Comparison of ENCODE assay signal across 3 worm cellular contexts in the genomic region with DNA sequence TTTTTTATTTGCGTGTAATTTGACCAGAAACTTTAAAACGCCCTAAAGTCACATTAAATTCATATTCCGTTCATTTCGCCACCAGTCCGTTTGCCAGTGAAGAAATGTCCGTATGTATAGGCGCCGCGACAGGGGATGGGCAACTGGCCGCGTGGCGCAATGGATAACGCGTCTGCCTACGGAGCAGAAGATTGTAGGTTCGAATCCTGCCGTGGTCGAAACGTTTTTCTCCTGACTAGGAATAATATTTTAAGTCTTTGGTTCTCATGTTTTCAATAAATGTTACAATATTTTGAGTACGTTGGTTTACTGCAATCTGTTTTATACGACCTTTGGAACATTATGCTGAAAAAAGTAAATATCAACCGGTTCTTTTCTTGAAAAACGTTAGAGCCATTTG.
A peak's percentile ranks its signal among the peaks of the same experiment; 100 is the strongest.
TF ChIP-seq lines count a peak whose summit lies in the region.

No protein-coding gene starts in this region.

TF ChIP-seq in whole organism, L2 larva, 48 proteins besides CTCF, POLR2A, EP300 and RAD21 (continued from another document):
- TF ChIP-seq egl-27 (tag; optimal IDR thresholded peaks at IDR 0.05; lab: Kevin White, UChicago) = no peak
- no peak for TF ChIP-seq nhr-25 (tag; optimal IDR thresholded peaks at IDR 0.05; lab: Kevin White, UChicago)
- TF ChIP-seq nhr-23 (tag; optimal IDR thresholded peaks at IDR 0.05; lab: Kevin White, UChicago) = no peak
- TF ChIP-seq dmd-4 (tag; optimal IDR thresholded peaks at IDR 0.05; lab: Kevin White, UChicago) = no peak
- TF ChIP-seq gmeb-1 (tag; optimal IDR thresholded peaks at IDR 0.05; lab: Kevin White, UChicago) = peak; percentile 27
- no peak for TF ChIP-seq ztf-1 (GFP tag; conservative IDR thresholded peaks at IDR 0.05; lab: Robert Waterston, UW)
- no peak for TF ChIP-seq skn-1 (tag; optimal IDR thresholded peaks at IDR 0.05; lab: Kevin White, UChicago)
- TF ChIP-seq zag-1 (tag; optimal IDR thresholded peaks at IDR 0.05; lab: Kevin White, UChicago) = no peak
- TF ChIP-seq crh-2 (tag; optimal IDR thresholded peaks at IDR 0.05; lab: Kevin White, UChicago) = peak; percentile 80
- no peak for TF ChIP-seq nhr-237 (tag; optimal IDR thresholded peaks at IDR 0.05; lab: Kevin White, UChicago)
- TF ChIP-seq sem-4 (tag; optimal IDR thresholded peaks at IDR 0.05; lab: Kevin White, UChicago) = peak; percentile 16
- TF ChIP-seq ama-1 (optimal IDR thresholded peaks at IDR 0.05; lab: Kevin White, UChicago) = no peak
- TF ChIP-seq ceh-82 (tag; optimal IDR thresholded peaks at IDR 0.05; lab: Kevin White, UChicago) = no peak
- no peak for TF ChIP-seq ztf-11 (tag; optimal IDR thresholded peaks at IDR 0.05; lab: Kevin White, UChicago)
- peak; percentile 59 for TF ChIP-seq nhr-21 (tag; optimal IDR thresholded peaks at IDR 0.05; lab: Kevin White, UChicago)
- no peak for TF ChIP-seq nhr-6 (tag; optimal IDR thresholded peaks at IDR 0.05; lab: Kevin White, UChicago)
- TF ChIP-seq nhr-10 (tag; optimal IDR thresholded peaks at IDR 0.05; lab: Kevin White, UChicago) = no peak
- TF ChIP-seq blmp-1 (tag; optimal IDR thresholded peaks at IDR 0.05; lab: Kevin White, UChicago; ENCODE audit: insufficient read depth) = peak; percentile 7
- TF ChIP-seq C34F6.9 (tag; optimal IDR thresholded peaks at IDR 0.05; lab: Kevin White, UChicago) = peak; percentile 53
- peak; percentile 49 for TF ChIP-seq unc-55 (GFP tag; optimal IDR thresholded peaks at IDR 0.05; lab: Kevin White, UChicago)
- no peak for TF ChIP-seq unc-62 (GFP tag; optimal IDR thresholded peaks at IDR 0.05; lab: Kevin White, UChicago)
- peak; percentile 68 for TF ChIP-seq lin-13 (GFP tag; optimal IDR thresholded peaks at IDR 0.05; lab: Kevin White, UChicago)
- peak; percentile 49 for TF ChIP-seq nhr-129 (tag; optimal IDR thresholded peaks at IDR 0.05; lab: Kevin White, UChicago)
- TF ChIP-seq ceh-16 (tag; optimal IDR thresholded peaks at IDR 0.05; lab: Kevin White, UChicago) = peak; percentile 14
- TF ChIP-seq Y55F3AM.14 (GFP tag; optimal IDR thresholded peaks at IDR 0.05; lab: Kevin White, UChicago) = peak; percentile 40
- peak; percentile 23 for TF ChIP-seq nhr-11 (tag; optimal IDR thresholded peaks at IDR 0.05; lab: Kevin White, UChicago)

TF ChIP-seq in whole organism, L4 larva, 104 proteins besides CTCF, POLR2A, EP300 and RAD21 (continued from another document and continues in another):
- TF ChIP-seq ceh-62 (tag; optimal IDR thresholded peaks at IDR 0.05; lab: Kevin White, UChicago) = no peak
- peak; percentile 85 for TF ChIP-seq pha-4 (GFP tag; IDR thresholded peaks at IDR 0.05; lab: Robert Waterston, UW)
- TF ChIP-seq pha-4 (tag; optimal IDR thresholded peaks at IDR 0.05; lab: Kevin White, UChicago) = no peak
- TF ChIP-seq lsy-2 (tag; optimal IDR thresholded peaks at IDR 0.05; lab: Kevin White, UChicago) = peak in 1 of 2 experiments; percentile 71
- TF ChIP-seq nhr-76 (tag; optimal IDR thresholded peaks at IDR 0.05; lab: Kevin White, UChicago) = no peak
- TF ChIP-seq nhr-48 (tag; optimal IDR thresholded peaks at IDR 0.05; lab: Kevin White, UChicago) = peak; percentile 64
- peak; percentile 56 for TF ChIP-seq mxl-3 (GFP tag; optimal IDR thresholded peaks at IDR 0.05; lab: Kevin White, UChicago)
- peak; percentile 47 for TF ChIP-seq nhr-11 (tag; optimal IDR thresholded peaks at IDR 0.05; lab: Kevin White, UChicago)
- no peak for TF ChIP-seq egl-27 (tag; optimal IDR thresholded peaks at IDR 0.05; lab: Kevin White, UChicago)
- peak; percentile 85 for TF ChIP-seq vab-7 (GFP tag; IDR thresholded peaks at IDR 0.05; lab: Robert Waterston, UW)
- peak; percentile 17 for TF ChIP-seq dpl-1 (GFP tag; optimal IDR thresholded peaks at IDR 0.05; lab: Kevin White, UChicago)
- no peak for TF ChIP-seq snpc-4 (tag; optimal IDR thresholded peaks at IDR 0.05; lab: Kevin White, UChicago)
- peak; percentile 65 for TF ChIP-seq dve-1 (tag; optimal IDR thresholded peaks at IDR 0.05; lab: Kevin White, UChicago; ENCODE audit: insufficient read depth)
- TF ChIP-seq fkh-10 (GFP tag; optimal IDR thresholded peaks at IDR 0.05; lab: Kevin White, UChicago) = peak; percentile 25
- TF ChIP-seq duxl-1 (tag; optimal IDR thresholded peaks at IDR 0.05; lab: Kevin White, UChicago; ENCODE audit: poor library complexity) = peak; percentile 85
- TF ChIP-seq unc-39 (tag; optimal IDR thresholded peaks at IDR 0.05; lab: Kevin White, UChicago) = no peak
- peak; percentile 84 for TF ChIP-seq T26A8.4 (GFP tag; IDR thresholded peaks at IDR 0.05; lab: Robert Waterston, UW)
- no peak for TF ChIP-seq lin-13 (GFP tag; optimal IDR thresholded peaks at IDR 0.05; lab: Kevin White, UChicago)
- TF ChIP-seq dmd-8 (GFP tag; IDR thresholded peaks at IDR 0.05; lab: Robert Waterston, UW) = peak; percentile 80
- TF ChIP-seq nhr-42 (GFP tag; IDR thresholded peaks at IDR 0.05; lab: Robert Waterston, UW) = peak; percentile 68; the same call in 1 of the 2 replicates
- peak; percentile 57 for TF ChIP-seq ztf-7 (tag; optimal IDR thresholded peaks at IDR 0.05; lab: Kevin White, UChicago)
- TF ChIP-seq dmd-9 (GFP tag; IDR thresholded peaks at IDR 0.05; lab: Robert Waterston, UW) = peak; percentile 84
- no peak for TF ChIP-seq zag-1 (tag; optimal IDR thresholded peaks at IDR 0.05; lab: Kevin White, UChicago)
- no peak for TF ChIP-seq mdl-1 (tag; optimal IDR thresholded peaks at IDR 0.05; lab: Kevin White, UChicago)
- TF ChIP-seq zip-2 (tag; optimal IDR thresholded peaks at IDR 0.05; lab: Kevin White, UChicago) = no peak
- peak; percentile 70 for TF ChIP-seq F10B5.3 (tag; optimal IDR thresholded peaks at IDR 0.05; lab: Kevin White, UChicago)
- TF ChIP-seq spr-3 (GFP tag; optimal IDR thresholded peaks at IDR 0.05; lab: Kevin White, UChicago) = peak; percentile 59
- TF ChIP-seq zip-11 (GFP tag; IDR thresholded peaks at IDR 0.05; lab: Robert Waterston, UW) = no peak
- peak; percentile 65 to 87 for TF ChIP-seq daf-16 (GFP tag; optimal IDR thresholded peaks at IDR 0.05; lab: Kevin White, UChicago)
- TF ChIP-seq daf-16 (tag; optimal IDR thresholded peaks at IDR 0.05; lab: Kevin White, UChicago) = peak; percentile 49
- TF ChIP-seq arid-1 (GFP tag; conservative IDR thresholded peaks at IDR 0.05; lab: Robert Waterston, UW) = peak; percentile 90
- peak; percentile 68 for TF ChIP-seq F37D6.2 (tag; optimal IDR thresholded peaks at IDR 0.05; lab: Kevin White, UChicago)
- TF ChIP-seq aly-2 (tag; optimal IDR thresholded peaks at IDR 0.05; lab: Kevin White, UChicago) = no peak
- TF ChIP-seq mep-1 (tag; optimal IDR thresholded peaks at IDR 0.05; lab: Kevin White, UChicago) = peak; percentile 58
- peak; percentile 76 for TF ChIP-seq D1046.2 (GFP tag; IDR thresholded peaks at IDR 0.05; lab: Robert Waterston, UW)
- TF ChIP-seq R02D3.7 (tag; optimal IDR thresholded peaks at IDR 0.05; lab: Kevin White, UChicago) = no peak
- peak; percentile 84 for TF ChIP-seq tra-1 (GFP tag; IDR thresholded peaks at IDR 0.05; lab: Robert Waterston, UW)
- TF ChIP-seq set-16 (GFP tag; IDR thresholded peaks at IDR 0.05; lab: Robert Waterston, UW) = peak; percentile 26; the same call in 1 of the 2 replicates
- TF ChIP-seq hlh-11 (tag; optimal IDR thresholded peaks at IDR 0.05; lab: Kevin White, UChicago) = peak; percentile 59
- TF ChIP-seq nhr-77 (tag; optimal IDR thresholded peaks at IDR 0.05; lab: Kevin White, UChicago) = no peak
- no peak for TF ChIP-seq zfp-3 (GFP tag; conservative IDR thresholded peaks at IDR 0.05; lab: Robert Waterston, UW)
- TF ChIP-seq gei-8 (GFP tag; optimal IDR thresholded peaks at IDR 0.05; lab: Kevin White, UChicago) = peak; percentile 72
- peak; percentile 55 for TF ChIP-seq Y5F2A.4 (GFP tag; optimal IDR thresholded peaks at IDR 0.05; lab: Kevin White, UChicago)
- no peak for TF ChIP-seq nhr-237 (tag; optimal IDR thresholded peaks at IDR 0.05; lab: Kevin White, UChicago)
- TF ChIP-seq spr-1 (tag; optimal IDR thresholded peaks at IDR 0.05; lab: Kevin White, UChicago) = peak; percentile 67
- TF ChIP-seq hif-1 (tag; optimal IDR thresholded peaks at IDR 0.05; lab: Kevin White, UChicago) = peak in 1 of 2 experiments; percentile 6
- no peak for TF ChIP-seq ama-1 (optimal IDR thresholded peaks at IDR 0.05; lab: Kevin White, UChicago)
- TF ChIP-seq php-3 (GFP tag; IDR thresholded peaks at IDR 0.05; lab: Robert Waterston, UW) = peak; percentile 76
- TF ChIP-seq attf-4 (tag; optimal IDR thresholded peaks at IDR 0.05; lab: Kevin White, UChicago) = no peak
- TF ChIP-seq ZK546.5 (tag; optimal IDR thresholded peaks at IDR 0.05; lab: Kevin White, UChicago) = no peak
- 0 out of 2 replicates have a peak, but pooled peaks have one; percentile 58 for TF ChIP-seq mdt-29 (GFP tag; IDR thresholded peaks at IDR 0.05; lab: Robert Waterston, UW)
- TF ChIP-seq lin-38 (GFP tag; IDR thresholded peaks at IDR 0.05; lab: Robert Waterston, UW) = peak; percentile 77
- TF ChIP-seq lim-7 (GFP tag; IDR thresholded peaks at IDR 0.05; lab: Robert Waterston, UW) = peak; percentile 90

TF ChIP-seq in whole organism, late embryonic, 69 proteins besides CTCF, POLR2A, EP300 and RAD21 (continued from another document):
- TF ChIP-seq Y22D7AL.16 (tag; optimal IDR thresholded peaks at IDR 0.05; lab: Kevin White, UChicago) (peak; percentile 14), hlh-30 (tag; optimal IDR thresholded peaks at IDR 0.05; lab: Kevin White, UChicago; ENCODE audit: insufficient read depth) (no peak), ceh-22 (tag; optimal IDR thresholded peaks at IDR 0.05; lab: Kevin White, UChicago) (no peak), syd-9 (tag; optimal IDR thresholded peaks at IDR 0.05; lab: Kevin White, UChicago) (peak; percentile 41), ceh-19 (GFP tag; optimal IDR thresholded peaks at IDR 0.05; lab: Kevin White, UChicago) (peak; percentile 8), C38D4.7 (GFP tag; optimal IDR thresholded peaks at IDR 0.05; lab: Kevin White, UChicago) (peak; percentile 15), ceh-45 (GFP tag; IDR thresholded peaks at IDR 0.05; lab: Robert Waterston, UW) (0 out of 2 replicates have a peak, but pooled peaks have one; percentile 49), hlh-13 (GFP tag; optimal IDR thresholded peaks at IDR 0.05; lab: Kevin White, UChicago) (peak; percentile 1), pat-9 (tag; optimal IDR thresholded peaks at IDR 0.05; lab: Kevin White, UChicago) (peak; percentile 53), ttx-3 (tag; optimal IDR thresholded peaks at IDR 0.05; lab: Kevin White, UChicago) (peak; percentile 28)
